Fruit fly (Drosophila melanogaster) whole organism: ENCODE measurements around the gene mthl1.

Experiments used
- CG8478 ChIP-seq: fragments of >200 bp; optimal IDR thresholded peaks from 2 replicates; lab custom pipeline; 2018; ENCODE audit warnings: inconsistent platforms
- psq ChIP-seq: fragments of >200 bp; optimal IDR thresholded peaks from 2 replicates; lab custom pipeline; 2017
- usp ChIP-seq: fragments of >200 bp; optimal IDR thresholded peaks from 2 replicates; lab custom pipeline; 2017; ENCODE audit warnings: missing biosample characterization, missing genetic modification characterization, mixed read lengths

DNA sequence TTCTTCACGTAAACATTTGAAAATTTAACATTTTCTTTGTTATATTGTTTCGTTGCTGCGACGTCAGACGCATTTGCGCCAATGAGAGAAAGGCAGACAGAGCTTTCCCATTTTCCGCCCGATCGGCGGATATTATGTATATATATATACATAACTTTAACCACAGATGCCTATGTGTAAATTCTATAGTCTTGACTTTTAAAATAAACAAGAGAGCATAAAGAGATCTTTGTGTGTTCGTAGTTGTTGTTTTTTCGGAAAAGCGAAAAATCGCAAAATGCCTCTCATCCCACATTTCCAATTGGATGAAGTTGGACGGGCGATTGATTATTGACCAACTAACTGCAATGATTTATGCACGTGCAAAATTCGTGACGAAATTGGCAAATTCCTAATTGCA lies 35.9 kb downstream of the mthl1 start, which contains the start of gene CG13012:
- TF ChIP-seq usp (GFP tag; lab: Kevin White, UChicago) (no peak), CG8478 (lab: Kevin White, UChicago) (no peak), psq (lab: Kevin White, UChicago) (no peak)
